Worm (Caenorhabditis elegans) whole organism, L1 larva: ENCODE data around the gene H02F09.3.
A peak's percentile ranks its signal among the peaks of the same experiment; 100 is the strongest.

Experiments
- C16A3.4 ChIP-seq: fragments of 150-350 bp; optimal IDR thresholded peaks from 2 replicates; lab custom pipeline; 2014; ENCODE audit warnings: missing biosample characterization, missing genetic modification characterization
- aha-1 ChIP-seq: fragments of 150-350 bp; optimal IDR thresholded peaks from 2 replicates; lab custom pipeline; 2014; ENCODE audit warnings: missing biosample characterization, missing genetic modification characterization
- alr-1 ChIP-seq: fragments of 200-800 bp; sonication (Bioruptor generic); optimal IDR thresholded peaks from 2 replicates; lab custom pipeline; 2018; ENCODE audit warnings: borderline replicate concordance, mild to moderate bottlenecking, missing genetic modification characterization, missing compliant biosample characterization
- ama-1 ChIP-seq: fragments of 150-350 bp; optimal IDR thresholded peaks from 2 replicates; lab custom pipeline; 2014
- blmp-1 ChIP-seq: fragments of 150-350 bp; optimal IDR thresholded peaks from 2 replicates; lab custom pipeline; 2014; ENCODE audit warnings: missing biosample characterization, missing genetic modification characterization
- ceh-63 ChIP-seq: fragments of 200-800 bp; sonication (Bioruptor generic); optimal IDR thresholded peaks from 2 replicates; lab custom pipeline; 2018; ENCODE audit warnings: mild to moderate bottlenecking, missing genetic modification characterization, missing compliant biosample characterization
- ceh-82 ChIP-seq, 3 experiments: fragments of 150-350 bp in 1 of 3; sonication (generic microtip) in 2 of 3; optimal IDR thresholded peaks; 2 replicates each; lab custom pipeline; 2014 to 2017; ENCODE audit warnings: missing biosample characterization in 3 of 3, missing genetic modification characterization in 3 of 3
- ceh-88 ChIP-seq: fragments of 200-800 bp; sonication (Bioruptor generic); IDR thresholded peaks from 2 replicates; pipeline ENCODE4 v1.3.6; 2022; ENCODE audit warnings: missing genetic modification characterization, missing compliant biosample characterization
- ces-1 ChIP-seq: fragments of 150-350 bp; optimal IDR thresholded peaks from 2 replicates; lab custom pipeline; 2014; ENCODE audit warnings: missing biosample characterization, missing genetic modification reagents, missing genetic modification characterization
- dpl-1 ChIP-seq, 3 experiments: fragments of 150-350 bp in 2 of 3; sonication (generic microtip) in 1 of 3; optimal IDR thresholded peaks; 2 replicates each; lab custom pipeline; 2014 to 2017; ENCODE audit warnings: missing biosample characterization in 3 of 3, missing genetic modification characterization in 3 of 3, missing genetic modification reagents in 3 of 3
- dsc-1 ChIP-seq: sonication (generic microtip); optimal IDR thresholded peaks from 2 replicates; lab custom pipeline; 2016; ENCODE audit warnings: mild to moderate bottlenecking, missing genetic modification characterization, missing compliant biosample characterization
- efl-1 ChIP-seq, 4 experiments: fragments of 150-350 bp; optimal IDR thresholded peaks in 3 of 4; peaks in 1 of 4; 1 replicate in 1 of 4; 2 replicates in 3 of 4; lab custom pipeline; 2014; ENCODE audit warnings: missing biosample characterization in 2 of 4, missing genetic modification characterization in 2 of 4, missing genetic modification reagents in 2 of 4
- efl-3 ChIP-seq: fragments of 200-800 bp; sonication (Bioruptor generic); optimal IDR thresholded peaks from 2 replicates; lab custom pipeline; 2018; ENCODE audit warnings: mild to moderate bottlenecking, missing genetic modification characterization, missing compliant biosample characterization
- elt-2 ChIP-seq: sonication (generic microtip); optimal IDR thresholded peaks from 2 replicates; lab custom pipeline; 2016; ENCODE audit warnings: missing genetic modification characterization, mild to moderate bottlenecking, inconsistent platforms, missing compliant biosample characterization, missing genetic modification reagents
- ets-5 ChIP-seq: fragments of 200-800 bp; sonication (Bioruptor generic); IDR thresholded peaks from 2 replicates; pipeline ENCODE4 v1.3.6; 2022; ENCODE audit warnings: missing genetic modification characterization, missing compliant biosample characterization
- fkh-10 ChIP-seq: sonication (generic microtip); optimal IDR thresholded peaks from 2 replicates; lab custom pipeline; 2017; ENCODE audit warnings: missing biosample characterization, missing genetic modification reagents, missing genetic modification characterization
- fkh-4 ChIP-seq: sonication (generic microtip); optimal IDR thresholded peaks from 2 replicates; lab custom pipeline; 2016; ENCODE audit warnings: missing compliant biosample characterization, missing genetic modification characterization, borderline replicate concordance
- fkh-8 ChIP-seq: sonication (generic microtip); optimal IDR thresholded peaks from 2 replicates; lab custom pipeline; 2016; ENCODE audit warnings: mild to moderate bottlenecking, missing genetic modification characterization, missing compliant biosample characterization
- fos-1 ChIP-seq: fragments of 150-350 bp; optimal IDR thresholded peaks from 2 replicates; lab custom pipeline; 2014; ENCODE audit warnings: missing biosample characterization, missing genetic modification characterization
- grh-1 ChIP-seq: fragments of 200-800 bp; sonication (Bioruptor generic); IDR thresholded peaks from 2 replicates; pipeline ENCODE4 v1.3.6; 2022; ENCODE audit warnings: missing genetic modification reagents, missing genetic modification characterization, missing compliant biosample characterization
- hpl-2 ChIP-seq: fragments of 150-350 bp; optimal IDR thresholded peaks from 2 replicates; lab custom pipeline; 2014; ENCODE audit warnings: missing biosample characterization, missing genetic modification reagents, missing genetic modification characterization
- irx-1 ChIP-seq: sonication (generic microtip); optimal IDR thresholded peaks from 2 replicates; lab custom pipeline; 2016; ENCODE audit warnings: missing genetic modification characterization, missing compliant biosample characterization
- isw-1 ChIP-seq: fragments of 200-800 bp; sonication (Bioruptor generic); IDR thresholded peaks from 2 replicates; pipeline ENCODE4 v1.3.6; 2022; ENCODE audit warnings: missing genetic modification characterization, missing compliant biosample characterization
- jun-1 ChIP-seq: fragments of 150-350 bp; optimal IDR thresholded peaks from 2 replicates; lab custom pipeline; 2014; ENCODE audit warnings: missing biosample characterization, missing genetic modification reagents, missing genetic modification characterization
- lin-14 ChIP-seq: fragments of 200-800 bp; sonication (Bioruptor generic); optimal IDR thresholded peaks from 2 replicates; lab custom pipeline; 2018; ENCODE audit warnings: mild to moderate bottlenecking, missing genetic modification characterization, moderate library complexity, missing compliant biosample characterization
- lin-15B ChIP-seq: fragments of 150-350 bp; sonication (generic microtip); optimal IDR thresholded peaks from 3 replicates; lab custom pipeline; 2014; ENCODE audit warnings: missing biosample characterization, missing genetic modification characterization
- lin-39 ChIP-seq: fragments of 150-350 bp; optimal IDR thresholded peaks from 2 replicates; lab custom pipeline; 2014; ENCODE audit warnings: missing biosample characterization, missing genetic modification reagents, missing genetic modification characterization
- lir-3 ChIP-seq: sonication (generic microtip); optimal IDR thresholded peaks from 2 replicates; lab custom pipeline; 2016; ENCODE audit warnings: mild to moderate bottlenecking, missing genetic modification characterization, moderate library complexity, missing compliant biosample characterization; ENCODE audit not compliant: poor library complexity
- mdl-1 ChIP-seq, 2 experiments: fragments of 150-350 bp; optimal IDR thresholded peaks; 2 replicates each; lab custom pipeline; 2014 to 2017; ENCODE audit warnings: missing biosample characterization in 2 of 2, missing genetic modification characterization in 2 of 2, inconsistent platforms in 1 of 2
- mep-1 ChIP-seq: fragments of 150-350 bp; optimal IDR thresholded peaks from 2 replicates; lab custom pipeline; 2014; ENCODE audit warnings: missing biosample characterization, missing genetic modification characterization
- nhr-11 ChIP-seq: fragments of 150-350 bp; optimal IDR thresholded peaks from 2 replicates; lab custom pipeline; 2014; ENCODE audit warnings: missing biosample characterization, missing genetic modification characterization
- nhr-12 ChIP-seq: sonication (generic microtip); optimal IDR thresholded peaks from 2 replicates; lab custom pipeline; 2017; ENCODE audit warnings: missing biosample characterization, missing genetic modification characterization
- nhr-20 ChIP-seq: sonication (generic microtip); optimal IDR thresholded peaks from 2 replicates; lab custom pipeline; 2016; ENCODE audit warnings: mild to moderate bottlenecking, missing genetic modification characterization, missing compliant biosample characterization
- nhr-47 ChIP-seq: sonication (generic microtip); optimal IDR thresholded peaks from 2 replicates; lab custom pipeline; 2016; ENCODE audit warnings: mild to moderate bottlenecking, missing genetic modification characterization, moderate library complexity, missing compliant biosample characterization
- nhr-71 ChIP-seq: sonication (generic microtip); optimal IDR thresholded peaks from 2 replicates; lab custom pipeline; 2016; ENCODE audit warnings: mild to moderate bottlenecking, missing genetic modification characterization, moderate library complexity, missing compliant biosample characterization
- nhr-84 ChIP-seq: sonication (generic microtip); optimal IDR thresholded peaks from 2 replicates; lab custom pipeline; 2017; ENCODE audit warnings: missing biosample characterization, missing genetic modification characterization
- nhr-85 ChIP-seq: sonication (generic microtip); peaks from one replicate; lab custom pipeline; 2016; ENCODE audit warnings: missing genetic modification characterization, inconsistent platforms, missing compliant biosample characterization
- nhr-90 ChIP-seq: sonication (generic microtip); optimal IDR thresholded peaks from 2 replicates; lab custom pipeline; 2016; ENCODE audit warnings: mild to moderate bottlenecking, missing genetic modification characterization, missing compliant biosample characterization; ENCODE audit not compliant: poor library complexity
- pag-3 ChIP-seq: sonication (generic microtip); optimal IDR thresholded peaks from 2 replicates; lab custom pipeline; 2017; ENCODE audit warnings: missing genetic modification characterization, mild to moderate bottlenecking, missing compliant biosample characterization, antibody characterized with exemption, borderline replicate concordance; ENCODE audit not compliant: insufficient read depth
- rnt-1 ChIP-seq: sonication (generic microtip); optimal IDR thresholded peaks from 2 replicates; lab custom pipeline; 2016; ENCODE audit warnings: mild to moderate bottlenecking, missing genetic modification characterization, moderate library complexity, missing compliant biosample characterization
- skn-1 ChIP-seq: fragments of 150-350 bp; optimal IDR thresholded peaks from 2 replicates; lab custom pipeline; 2014; ENCODE audit warnings: missing biosample characterization, missing genetic modification characterization
- snpc-4 ChIP-seq: fragments of 150-350 bp; optimal IDR thresholded peaks from 2 replicates; lab custom pipeline; 2014; ENCODE audit warnings: missing biosample characterization, missing genetic modification characterization
- snu-23 ChIP-seq: sonication (generic microtip); optimal IDR thresholded peaks from 2 replicates; lab custom pipeline; 2016; ENCODE audit warnings: missing genetic modification characterization, missing compliant biosample characterization
- swsn-7 ChIP-seq: sonication (generic microtip); optimal IDR thresholded peaks from 2 replicates; lab custom pipeline; 2016; ENCODE audit warnings: missing genetic modification characterization, missing compliant biosample characterization
- tbx-2 ChIP-seq: sonication (generic microtip); optimal IDR thresholded peaks from 2 replicates; lab custom pipeline; 2016; ENCODE audit warnings: missing genetic modification characterization, missing compliant biosample characterization
- unc-30 ChIP-seq: sonication (generic microtip); optimal IDR thresholded peaks from 2 replicates; lab custom pipeline; 2017; ENCODE audit warnings: missing biosample characterization, missing genetic modification characterization
- unc-62 ChIP-seq: fragments of 150-350 bp; optimal IDR thresholded peaks from 2 replicates; lab custom pipeline; 2014; ENCODE audit warnings: missing biosample characterization, missing genetic modification reagents, missing genetic modification characterization
- unc-86 ChIP-seq: sonication (generic microtip); optimal IDR thresholded peaks from 2 replicates; lab custom pipeline; 2016; ENCODE audit warnings: missing genetic modification characterization, missing compliant biosample characterization
- unc-98 ChIP-seq: fragments of 200-800 bp; sonication (Bioruptor generic); IDR thresholded peaks from 2 replicates; pipeline ENCODE4 v1.3.6; 2022; ENCODE audit warnings: missing genetic modification characterization, missing compliant biosample characterization
- zag-1 ChIP-seq: fragments of 150-350 bp; optimal IDR thresholded peaks from 2 replicates; lab custom pipeline; 2014; ENCODE audit warnings: missing biosample characterization, missing genetic modification characterization
- zip-4 ChIP-seq: fragments of 200-800 bp; sonication (Bioruptor generic); optimal IDR thresholded peaks from 2 replicates; lab custom pipeline; 2018; ENCODE audit warnings: mild to moderate bottlenecking, missing genetic modification characterization, moderate library complexity, missing compliant biosample characterization

Gene H02F09.3

DNA sequence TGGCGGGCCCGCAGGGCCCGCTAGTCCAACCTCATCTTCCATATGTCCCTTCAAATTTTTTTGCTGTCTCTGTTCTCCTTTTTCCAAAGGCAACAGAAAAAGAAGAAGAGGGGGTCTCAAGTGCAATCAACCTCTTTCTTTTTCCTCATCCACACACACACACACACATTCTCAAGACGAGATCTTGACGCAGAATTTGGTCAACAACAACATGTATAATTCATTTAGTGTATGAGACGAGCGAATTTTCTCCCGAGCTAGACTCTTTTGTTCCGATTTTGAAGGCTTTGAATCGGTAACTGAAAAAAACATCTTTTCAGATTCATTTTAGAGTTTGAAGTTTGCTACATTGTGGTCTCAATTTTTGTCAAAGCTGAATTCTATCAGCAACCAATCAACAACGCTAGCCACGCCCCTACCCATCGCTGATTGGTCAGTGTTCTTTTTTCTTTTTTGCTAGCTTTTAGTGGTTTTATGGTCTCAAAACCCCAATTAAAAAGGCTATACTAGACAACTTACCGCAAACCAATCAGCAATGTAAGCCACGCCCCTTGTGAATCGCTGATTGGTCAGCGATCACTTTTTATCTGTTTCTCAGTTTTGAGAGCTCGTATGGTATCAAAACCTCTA lies 29.7 kb downstream of the H02F09.3 start:
- peak; percentile 43 for TF ChIP-seq lin-14 (GFP tag; lab: Kevin White, UChicago)
- no peak for TF ChIP-seq fos-1 (tag; lab: Kevin White, UChicago)
- TF ChIP-seq swsn-7 (tag; lab: Kevin White, UChicago) = no peak
- no peak for TF ChIP-seq elt-2 (tag; lab: Kevin White, UChicago)
- peak; percentile 1 for TF ChIP-seq unc-86

DNA sequence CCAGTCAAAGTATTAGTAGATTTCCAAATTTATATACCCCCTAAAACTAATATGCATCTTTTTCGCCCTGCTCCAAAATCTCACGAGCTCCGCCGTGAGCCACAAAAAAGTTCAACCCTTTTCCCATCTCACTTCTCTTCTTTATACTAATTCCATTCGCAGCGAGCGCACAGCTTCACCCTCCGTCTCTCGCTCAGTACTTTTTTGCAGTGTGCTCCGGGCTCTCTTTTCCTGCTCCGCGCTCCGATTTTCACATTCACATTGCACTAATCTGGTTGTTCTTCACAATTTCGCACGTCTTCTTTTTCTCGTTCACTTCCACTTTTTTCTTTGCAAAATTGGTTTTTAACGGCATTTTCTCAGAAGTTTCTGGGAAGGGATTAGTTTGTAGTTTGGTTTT lies 30.8 kb downstream of the H02F09.3 start:
- TF ChIP-seq nhr-47 (tag; lab: Kevin White, UChicago) (peak; percentile 11), isw-1 (no peak), ets-5 (no peak), C16A3.4 (no peak), nhr-85 (tag; lab: Kevin White, UChicago) (no peak), unc-98 (GFP tag; lab: Robert Waterston, UW) (no peak), mdl-1 (tag; optimal IDR thresholded peaks at IDR 0.05; lab: Kevin White, UChicago) (no peak), nhr-20 (tag; lab: Kevin White, UChicago) (no peak), lir-3 (tag; lab: Kevin White, UChicago) (no peak), blmp-1 (tag; lab: Kevin White, UChicago) (no peak), dsc-1 (tag; lab: Kevin White, UChicago) (peak; percentile 22), skn-1 (tag; lab: Kevin White, UChicago) (no peak), zip-4 (GFP tag; lab: Kevin White, UChicago) (no peak), snpc-4 (tag; lab: Kevin White, UChicago) (no peak), jun-1 (tag; lab: Kevin White, UChicago) (no peak), hpl-2 (GFP tag; lab: Kevin White, UChicago) (no peak), irx-1 (tag; lab: Kevin White, UChicago) (no peak), rnt-1 (tag; lab: Kevin White, UChicago) (no peak), fkh-4 (no peak), ceh-88 (GFP tag; lab: Robert Waterston, UW) (no peak), nhr-71 (tag; lab: Kevin White, UChicago) (no peak), ceh-82 (tag; optimal IDR thresholded peaks at IDR 0.05; lab: Kevin White, UChicago) (peak in 1 of 3 experiments; percentile 10), nhr-84 (tag; lab: Kevin White, UChicago) (no peak), unc-62 (GFP tag; lab: Kevin White, UChicago) (no peak), fkh-10 (GFP tag; lab: Kevin White, UChicago) (peak; percentile 54), ceh-63 (GFP tag; lab: Kevin White, UChicago) (no peak), alr-1 (no peak), zag-1 (tag; lab: Kevin White, UChicago) (no peak), nhr-12 (tag; lab: Kevin White, UChicago) (no peak), grh-1 (GFP tag; lab: Robert Waterston, UW) (no peak), efl-3 (GFP tag; lab: Kevin White, UChicago) (no peak), lin-14 (GFP tag; lab: Kevin White, UChicago) (peak; percentile 52), nhr-90 (tag; lab: Kevin White, UChicago) (no peak), ama-1 (lab: Kevin White, UChicago) (no peak), tbx-2 (no peak), snu-23 (GFP tag; lab: Kevin White, UChicago) (no peak), dpl-1 (GFP tag; optimal IDR thresholded peaks at IDR 0.05; lab: Kevin White, UChicago) (no peak), unc-30 (tag; lab: Kevin White, UChicago) (no peak), efl-1 (optimal IDR thresholded peaks at IDR 0.05; lab: Kevin White, UChicago) (no peak), efl-1 (GFP tag; optimal IDR thresholded peaks at IDR 0.05 in 1 of 2; lab: Kevin White, UChicago) (no peak), mep-1 (tag; lab: Kevin White, UChicago) (no peak), ces-1 (GFP tag; lab: Kevin White, UChicago) (no peak), nhr-11 (tag; lab: Kevin White, UChicago) (no peak), lin-39 (tag; lab: Kevin White, UChicago) (no peak), pag-3 (tag; lab: Kevin White, UChicago) (no peak), fkh-8 (tag; lab: Kevin White, UChicago) (peak; percentile 29), aha-1 (tag; lab: Kevin White, UChicago) (no peak), lin-15B (tag; lab: Kevin White, UChicago) (no peak)
